Fruit fly (Drosophila melanogaster): ENCODE data around the gene CG8360.

The CG8360 gene

dm6 chr2L:8212666-8213270, at the start of gene CG8360, which contains the start of gene CG8372 (continued):
- TF ChIP-seq chm (GFP tag; IDR thresholded peaks at IDR 0.05) (peak; percentile 99), lbe (GFP tag; optimal IDR thresholded peaks at IDR 0.05) (peak; percentile 99), Ets65A (GFP tag) (peak; percentile 100), ttk (GFP tag; IDR thresholded peaks at IDR 0.05) (peak; percentile 99), CG8089 (GFP tag; optimal IDR thresholded peaks at IDR 0.05) (peak; percentile 99), tup (GFP tag; optimal IDR thresholded peaks at IDR 0.05) (peak; percentile 99), C15 (GFP tag; IDR thresholded peaks at IDR 0.05) (peak; percentile 97), Abd-B (GFP tag; optimal IDR thresholded peaks at IDR 0.05) (peak; percentile 98), CG8290 (GFP tag; optimal IDR thresholded peaks at IDR 0.05) (peak; percentile 98), CG8290 (tag; optimal IDR thresholded peaks at IDR 0.05) (peak; percentile 89 to 97), kay (GFP tag; optimal IDR thresholded peaks at IDR 0.05) (peak; percentile 97), Dek (tag; optimal IDR thresholded peaks at IDR 0.05) (peak; percentile 98), Bgb (GFP tag; IDR thresholded peaks at IDR 0.05; ENCODE audit: partially characterized antibody) (peak; percentile 33; the same call in 1 of the 2 replicates), CG15479 (GFP tag; optimal IDR thresholded peaks at IDR 0.05) (peak; percentile 68), CG10959 (GFP tag; IDR thresholded peaks at IDR 0.05) (peak; percentile 97), CG13287 (GFP tag; IDR thresholded peaks at IDR 0.05; ENCODE audit: partially characterized antibody) (peak; percentile 75), CG6765 (GFP tag; optimal IDR thresholded peaks at IDR 0.05) (peak; percentile 97), CG17361 (GFP tag; IDR thresholded peaks at IDR 0.05) (peak; percentile 97), CG34422 (GFP tag; IDR thresholded peaks at IDR 0.05) (peak; percentile 99), MTF-1 (GFP tag; optimal IDR thresholded peaks at IDR 0.05; ENCODE audit: borderline replicate concordance) (peak; percentile 97), ase (GFP tag; IDR thresholded peaks at IDR 0.05) (peak; percentile 99), CG11247 (GFP tag; IDR thresholded peaks at IDR 0.05) (peak; percentile 99), CG4707 (GFP tag; optimal IDR thresholded peaks at IDR 0.05) (peak; percentile 95), CG14014 (GFP tag; IDR thresholded peaks at IDR 0.05) (peak; percentile 99), exex (tag; optimal IDR thresholded peaks at IDR 0.05) (peak; percentile 93), CG1233 (GFP tag; optimal IDR thresholded peaks at IDR 0.05) (peak; percentile 98), cato (GFP tag; optimal IDR thresholded peaks at IDR 0.05; ENCODE audit: borderline replicate concordance) (peak; percentile 98), run (tag; optimal IDR thresholded peaks at IDR 0.05) (peak; percentile 96), CG31388 (GFP tag; optimal IDR thresholded peaks at IDR 0.05) (peak; percentile 97), CG17802 (tag; optimal IDR thresholded peaks at IDR 0.05) (peak; percentile 92), CG4820 (GFP tag; optimal IDR thresholded peaks at IDR 0.05) (peak; percentile 99), pzg (GFP tag; optimal IDR thresholded peaks at IDR 0.05) (peak; percentile 74), gcm2 (GFP tag; optimal IDR thresholded peaks at IDR 0.05) (peak; percentile 99), CG15696 (tag; optimal IDR thresholded peaks at IDR 0.05) (peak; percentile 96), fd96Cb (tag; optimal IDR thresholded peaks at IDR 0.05) (peak; percentile 98), Trl (optimal IDR thresholded peaks at IDR 0.05) (no peak), Trl (GFP tag; optimal IDR thresholded peaks at IDR 0.05) (peak; percentile 99), dmrt99B (tag; optimal IDR thresholded peaks at IDR 0.05) (peak; percentile 98), CG2678 (tag; optimal IDR thresholded peaks at IDR 0.05) (peak; percentile 99), kah (GFP tag; optimal IDR thresholded peaks at IDR 0.05) (peak; percentile 93), CG16779 (GFP tag; IDR thresholded peaks at IDR 0.05) (peak; percentile 98), Xrp1 (GFP tag; IDR thresholded peaks at IDR 0.05) (peak; percentile 100), CG7987 (GFP tag; optimal IDR thresholded peaks at IDR 0.05) (peak; percentile 97), HLH54F (GFP tag; optimal IDR thresholded peaks at IDR 0.05) (peak; percentile 99), CG18599 (GFP tag; optimal IDR thresholded peaks at IDR 0.05) (peak; percentile 99), jumu (GFP tag; optimal IDR thresholded peaks at IDR 0.05) (peak; percentile 99), CG2120 (GFP tag; optimal IDR thresholded peaks at IDR 0.05) (peak; percentile 99), NK7.1 (GFP tag; optimal IDR thresholded peaks at IDR 0.05) (peak; percentile 98), az2 (GFP tag; optimal IDR thresholded peaks at IDR 0.05) (peak; percentile 99), CG2875 (GFP tag; optimal IDR thresholded peaks at IDR 0.05) (peak; percentile 98)
